Worm (Caenorhabditis elegans): ENCODE measurements around the gene mics-1.

DNA sequence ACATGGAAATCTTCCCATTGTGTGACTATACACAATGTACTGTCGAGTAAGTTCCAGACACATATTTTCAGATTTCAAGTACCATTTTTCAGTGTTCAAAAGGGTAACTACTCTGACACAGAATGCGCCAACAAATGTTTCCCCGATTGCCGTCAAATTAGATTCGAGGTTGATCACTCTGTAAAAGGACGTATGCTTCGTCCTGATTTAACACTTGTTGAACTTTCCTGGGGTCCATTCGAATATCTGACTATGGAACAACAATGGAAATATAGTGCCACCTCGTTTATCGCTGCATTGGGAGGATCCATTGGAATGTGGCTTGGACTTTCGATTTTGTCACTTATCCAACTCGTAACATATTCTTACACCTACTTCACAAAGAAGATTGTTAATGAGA is 3.9 kb downstream of the mics-1 start:
- TF ChIP-seq elt-3 (tag; optimal IDR thresholded peaks at IDR 0.05) (no peak), nhr-237 (tag; optimal IDR thresholded peaks at IDR 0.05) (no peak), unc-62 (GFP tag; optimal IDR thresholded peaks at IDR 0.05) (no peak), cnd-1 (tag; optimal IDR thresholded peaks at IDR 0.05) (no peak), elt-1 (tag; optimal IDR thresholded peaks at IDR 0.05; ENCODE audit: borderline replicate concordance, insufficient read depth) (no peak), bed-3 (GFP tag; optimal IDR thresholded peaks at IDR 0.05) (no peak), unc-120 (tag; optimal IDR thresholded peaks at IDR 0.05; ENCODE audit: poor library complexity, severe bottlenecking) (no peak), nhr-12 (tag; optimal IDR thresholded peaks at IDR 0.05) (no peak)

All from whole organism, mixed stage, embryonic.